Worm (Caenorhabditis elegans) whole organism, L1 larva: ENCODE measurements around the gene Y116F11B.7.

Experiments used
- aha-1 ChIP-seq: fragments of 150-350 bp; optimal IDR thresholded peaks from 2 replicates; lab custom pipeline; 2014; ENCODE audit warnings: missing biosample characterization, missing genetic modification characterization
- aly-2 ChIP-seq: fragments of 150-350 bp; optimal IDR thresholded peaks from 2 replicates; lab custom pipeline; 2014; ENCODE audit warnings: missing biosample characterization, missing genetic modification characterization
- hlh-17 ChIP-seq: fragments of 200-800 bp; sonication (Bioruptor generic); optimal IDR thresholded peaks from 2 replicates; lab custom pipeline; 2018; ENCODE audit warnings: missing genetic modification characterization, mild to moderate bottlenecking, missing compliant biosample characterization, moderate library complexity, borderline replicate concordance
- lin-13 ChIP-seq: fragments of 150-350 bp; optimal IDR thresholded peaks from 2 replicates; lab custom pipeline; 2014; ENCODE audit warnings: missing biosample characterization, missing genetic modification reagents, missing genetic modification characterization
- lin-39 ChIP-seq: fragments of 150-350 bp; optimal IDR thresholded peaks from 2 replicates; lab custom pipeline; 2014; ENCODE audit warnings: missing biosample characterization, missing genetic modification reagents, missing genetic modification characterization
- nhr-12 ChIP-seq: sonication (generic microtip); optimal IDR thresholded peaks from 2 replicates; lab custom pipeline; 2017; ENCODE audit warnings: missing biosample characterization, missing genetic modification characterization
- snpc-4 ChIP-seq: fragments of 150-350 bp; optimal IDR thresholded peaks from 2 replicates; lab custom pipeline; 2014; ENCODE audit warnings: missing biosample characterization, missing genetic modification characterization
- zag-1 ChIP-seq: fragments of 150-350 bp; optimal IDR thresholded peaks from 2 replicates; lab custom pipeline; 2014; ENCODE audit warnings: missing biosample characterization, missing genetic modification characterization

ce11 chrV:19848014-19848413 lies at the start of gene Y116F11B.7:
- TF ChIP-seq lin-39 (tag; lab: Kevin White, UChicago) (no peak), snpc-4 (tag; lab: Kevin White, UChicago) (no peak), aha-1 (tag; lab: Kevin White, UChicago) (no peak), hlh-17 (no peak), aly-2 (tag; lab: Kevin White, UChicago) (no peak), nhr-12 (tag; lab: Kevin White, UChicago) (no peak), zag-1 (tag; lab: Kevin White, UChicago) (no peak), lin-13 (GFP tag; lab: Kevin White, UChicago) (no peak)
